Fruit fly (Drosophila melanogaster) whole organism, prepupa: ENCODE results near the gene Tmhs.

Source experiments
- Blimp-1 ChIP-seq: fragments of 200-800 bp; sonication (Bioruptor generic); optimal IDR thresholded peaks from 3 replicates; lab custom pipeline; 2017; ENCODE audit warnings: missing biosample characterization, missing genetic modification characterization, mild to moderate bottlenecking, moderate library complexity, missing genetic modification reagents
- CG11294 ChIP-seq: fragments of 200-800 bp; sonication (Bioruptor generic); IDR thresholded peaks from 2 replicates; pipeline ENCODE4 v1.3.6; 2022; ENCODE audit warnings: missing biosample characterization, missing genetic modification characterization
- CG11902 ChIP-seq: fragments of 200-800 bp; sonication (Bioruptor generic); optimal IDR thresholded peaks from 3 replicates; lab custom pipeline; 2016; ENCODE audit warnings: missing biosample characterization, missing genetic modification characterization
- CG1621 ChIP-seq: fragments of 200-800 bp; sonication (Bioruptor generic); optimal IDR thresholded peaks from 3 replicates; lab custom pipeline; 2018; ENCODE audit warnings: missing biosample characterization, mild to moderate bottlenecking, missing genetic modification characterization
- CG3032 ChIP-seq: fragments of 200-800 bp; optimal IDR thresholded peaks from 2 replicates; lab custom pipeline; 2019; ENCODE audit warnings: missing biosample characterization, mild to moderate bottlenecking, missing genetic modification characterization, moderate library complexity
- CG31627 ChIP-seq: fragments of 200-800 bp; sonication (Bioruptor generic); optimal IDR thresholded peaks from 3 replicates; lab custom pipeline; 2016; ENCODE audit warnings: missing biosample characterization, missing genetic modification characterization
- CG32006 ChIP-seq: fragments of 200-800 bp; sonication (Bioruptor generic); optimal IDR thresholded peaks from 3 replicates; lab custom pipeline; 2017; ENCODE audit warnings: missing biosample characterization, mild to moderate bottlenecking, missing genetic modification characterization
- CG4318 ChIP-seq: fragments of 200-800 bp; sonication (Bioruptor generic); optimal IDR thresholded peaks from 3 replicates; lab custom pipeline; 2017; ENCODE audit warnings: missing biosample characterization, mild to moderate bottlenecking, missing genetic modification characterization
- CG6276 ChIP-seq: fragments of 200-800 bp; sonication (Bioruptor generic); optimal IDR thresholded peaks from 2 replicates; lab custom pipeline; 2017; ENCODE audit warnings: missing biosample characterization, mild to moderate bottlenecking, missing genetic modification characterization
- CG6792 ChIP-seq: fragments of 200-800 bp; sonication (Bioruptor generic); optimal IDR thresholded peaks from 3 replicates; lab custom pipeline; 2016; ENCODE audit warnings: missing biosample characterization, missing genetic modification characterization
- CG6854 ChIP-seq: fragments of 200-800 bp; sonication (Bioruptor generic); optimal IDR thresholded peaks from 2 replicates; lab custom pipeline; 2017; ENCODE audit warnings: missing biosample characterization, mild to moderate bottlenecking, missing genetic modification characterization
- CG7368 ChIP-seq: fragments of 200-800 bp; sonication (Bioruptor generic); optimal IDR thresholded peaks from 3 replicates; lab custom pipeline; 2016; ENCODE audit warnings: missing biosample characterization, missing genetic modification characterization
- CG8119 ChIP-seq: fragments of 200-800 bp; sonication (Bioruptor generic); IDR thresholded peaks from 3 replicates; pipeline ENCODE4 v1.3.6; 2022; ENCODE audit warnings: missing biosample characterization, missing genetic modification characterization
- CG8319 ChIP-seq: fragments of 200-800 bp; sonication (Bioruptor generic); optimal IDR thresholded peaks from 3 replicates; lab custom pipeline; 2016; ENCODE audit warnings: missing biosample characterization, missing genetic modification characterization
- CG9139 ChIP-seq: fragments of 200-800 bp; sonication (Bioruptor generic); optimal IDR thresholded peaks from 3 replicates; lab custom pipeline; 2017; ENCODE audit warnings: missing biosample characterization, mild to moderate bottlenecking, missing genetic modification characterization
- Eip78C ChIP-seq: fragments of 200-800 bp; sonication (Bioruptor generic); peaks from one replicate; lab custom pipeline; 2016; ENCODE audit warnings: missing biosample characterization, missing genetic modification characterization
- Eip93F ChIP-seq: fragments of 200-800 bp; sonication (Bioruptor generic); optimal IDR thresholded peaks from 2 replicates; lab custom pipeline; 2016; ENCODE audit warnings: missing biosample characterization, mild to moderate bottlenecking, missing genetic modification characterization
- Ets96B ChIP-seq: fragments of 200-800 bp; optimal IDR thresholded peaks from 2 replicates; lab custom pipeline; 2019; ENCODE audit warnings: missing biosample characterization, mild to moderate bottlenecking, missing genetic modification characterization, moderate library complexity
- Hr38 ChIP-seq: sonication (Bioruptor generic); optimal IDR thresholded peaks from 2 replicates; lab custom pipeline; 2016; ENCODE audit warnings: missing biosample characterization, missing genetic modification characterization
- Hr39 ChIP-seq: fragments of 200-800 bp; sonication (Bioruptor generic); optimal IDR thresholded peaks from 2 replicates; lab custom pipeline; 2016; ENCODE audit warnings: missing biosample characterization, missing genetic modification characterization
- Met ChIP-seq: fragments of 200-800 bp; sonication (Bioruptor generic); optimal IDR thresholded peaks from 3 replicates; lab custom pipeline; 2016; ENCODE audit warnings: missing biosample characterization, missing genetic modification characterization
- OdsH ChIP-seq: fragments of 200-800 bp; sonication (Bioruptor generic); optimal IDR thresholded peaks from 3 replicates; lab custom pipeline; 2016; ENCODE audit warnings: missing biosample characterization, missing genetic modification characterization
- Smox ChIP-seq: fragments of 200-800 bp; sonication (Bioruptor generic); optimal IDR thresholded peaks from 3 replicates; lab custom pipeline; 2016; ENCODE audit warnings: missing biosample characterization, missing genetic modification characterization
- Sox102F ChIP-seq: fragments of 200-800 bp; sonication (Bioruptor generic); optimal IDR thresholded peaks from 2 replicates; lab custom pipeline; 2016; ENCODE audit warnings: missing biosample characterization, mild to moderate bottlenecking, missing genetic modification characterization
- Sox14 ChIP-seq: fragments of 200-800 bp; sonication (Bioruptor generic); optimal IDR thresholded peaks from 3 replicates; lab custom pipeline; 2016; ENCODE audit warnings: missing biosample characterization, missing genetic modification characterization
- Sox15 ChIP-seq: fragments of 200-800 bp; sonication (Bioruptor generic); optimal IDR thresholded peaks from 3 replicates; lab custom pipeline; 2016; ENCODE audit warnings: missing biosample characterization, missing genetic modification characterization
- acj6 ChIP-seq: fragments of 200-800 bp; sonication (Bioruptor generic); optimal IDR thresholded peaks from 3 replicates; lab custom pipeline; 2016; ENCODE audit warnings: missing biosample characterization, missing genetic modification characterization
- dac ChIP-seq: fragments of 200-800 bp; sonication (Bioruptor generic); optimal IDR thresholded peaks from 2 replicates; lab custom pipeline; 2017; ENCODE audit warnings: missing biosample characterization, mild to moderate bottlenecking, missing genetic modification characterization
- dsx ChIP-seq: fragments of 200-800 bp; optimal IDR thresholded peaks from 3 replicates; lab custom pipeline; 2019; ENCODE audit warnings: missing biosample characterization, mild to moderate bottlenecking, missing genetic modification characterization, moderate library complexity; ENCODE audit not compliant: poor library complexity, severe bottlenecking
- esn ChIP-seq: fragments of 200-800 bp; sonication (Bioruptor generic); optimal IDR thresholded peaks from 2 replicates; lab custom pipeline; 2016; ENCODE audit warnings: missing biosample characterization, mild to moderate bottlenecking, missing genetic modification characterization, moderate library complexity
- fd59A ChIP-seq: fragments of 200-800 bp; sonication (Bioruptor generic); optimal IDR thresholded peaks from 2 replicates; lab custom pipeline; 2017; ENCODE audit warnings: missing biosample characterization, mild to moderate bottlenecking, missing genetic modification characterization, missing genetic modification reagents
- fd85E ChIP-seq: fragments of 200-800 bp; sonication (Bioruptor generic); optimal IDR thresholded peaks from 3 replicates; lab custom pipeline; 2016; ENCODE audit warnings: missing biosample characterization, missing genetic modification characterization
- fkh ChIP-seq: fragments of 200-800 bp; sonication (Bioruptor generic); optimal IDR thresholded peaks from 3 replicates; lab custom pipeline; 2017; ENCODE audit warnings: missing biosample characterization, mild to moderate bottlenecking, missing genetic modification characterization, moderate library complexity
- lz ChIP-seq: fragments of 200-800 bp; sonication (Bioruptor generic); optimal IDR thresholded peaks from 3 replicates; lab custom pipeline; 2016; ENCODE audit warnings: missing biosample characterization, missing genetic modification characterization
- net ChIP-seq: fragments of 200-800 bp; sonication (Bioruptor generic); optimal IDR thresholded peaks from 3 replicates; lab custom pipeline; 2016; ENCODE audit warnings: missing biosample characterization, missing genetic modification characterization
- pdm3 ChIP-seq: fragments of 200-800 bp; sonication (Bioruptor generic); optimal IDR thresholded peaks from 3 replicates; lab custom pipeline; 2016; ENCODE audit warnings: missing biosample characterization, missing genetic modification characterization
- salr ChIP-seq, 2 experiments: fragments of 200-800 bp; sonication (Bioruptor generic); optimal IDR thresholded peaks; 3 replicates each; lab custom pipeline; 2016 to 2018; ENCODE audit warnings: missing biosample characterization in 2 of 2, missing genetic modification characterization in 2 of 2, mild to moderate bottlenecking in 1 of 2
- svp ChIP-seq: fragments of 200-800 bp; sonication (Bioruptor generic); peaks from one replicate; lab custom pipeline; 2016; ENCODE audit warnings: missing biosample characterization, missing genetic modification characterization
- topi ChIP-seq: fragments of 200-800 bp; sonication (Bioruptor generic); optimal IDR thresholded peaks from 3 replicates; lab custom pipeline; 2016; ENCODE audit warnings: missing biosample characterization, missing genetic modification characterization

Gene Tmhs

dm6 chr3L:1880692-1881091, 4.8 kb upstream of the Tmhs start (continued):
- TF ChIP-seq Sox102F (GFP tag; lab: Kevin White, UChicago): no peak
- no peak for TF ChIP-seq CG6854 (GFP tag; lab: Kevin White, UChicago)
- peak; percentile 8 for TF ChIP-seq CG9139 (GFP tag; lab: Kevin White, UChicago)
- no peak for TF ChIP-seq Eip93F (GFP tag; lab: Kevin White, UChicago)
- TF ChIP-seq acj6: no peak
- TF ChIP-seq salr (GFP tag; optimal IDR thresholded peaks at IDR 0.05; lab: Kevin White, UChicago): no peak
- TF ChIP-seq fd85E (GFP tag; lab: Kevin White, UChicago): no peak
- TF ChIP-seq CG31627 (GFP tag; lab: Kevin White, UChicago): no peak
- TF ChIP-seq dac (GFP tag; lab: Kevin White, UChicago): no peak
- TF ChIP-seq esn (GFP tag; lab: Kevin White, UChicago): no peak
- TF ChIP-seq Hr38 (GFP tag; lab: Kevin White, UChicago): no peak
- peak; percentile 36 for TF ChIP-seq CG32006 (GFP tag; lab: Kevin White, UChicago)
- TF ChIP-seq CG7368 (GFP tag; lab: Kevin White, UChicago): peak; percentile 33
- peak; percentile 1 for TF ChIP-seq CG11902 (GFP tag; lab: Kevin White, UChicago)
- TF ChIP-seq topi (GFP tag; lab: Kevin White, UChicago): peak; percentile 18
- no peak for TF ChIP-seq Sox14 (GFP tag; lab: Kevin White, UChicago)
- peak; percentile 44 for TF ChIP-seq svp (GFP tag; lab: Kevin White, UChicago)
- peak; percentile 57 for TF ChIP-seq CG11294 (GFP tag; lab: Robert Waterston, UW)

DNA sequence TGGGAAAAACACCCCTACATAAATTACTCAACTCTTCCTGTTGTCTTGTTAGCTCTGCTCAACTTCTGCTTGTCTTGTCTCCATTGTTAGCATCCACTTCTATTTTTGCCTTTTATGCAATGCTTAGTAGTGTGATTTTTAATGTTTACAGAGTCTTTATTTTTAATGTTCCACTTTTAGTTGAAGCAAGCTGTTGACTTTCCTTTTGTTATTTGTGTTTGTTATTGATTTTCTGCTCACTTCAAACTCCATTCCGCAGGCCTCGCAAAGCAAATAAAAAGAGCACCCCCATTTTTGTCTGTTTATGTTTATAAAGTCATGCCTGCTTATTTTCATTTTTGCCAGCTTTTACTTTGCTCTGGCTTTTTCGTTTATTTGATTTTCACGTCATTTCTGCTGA, 3.5 kb upstream of the Tmhs start:
- peak; percentile 51 for TF ChIP-seq Eip78C (GFP tag; lab: Kevin White, UChicago)
- TF ChIP-seq topi (GFP tag; lab: Kevin White, UChicago): no peak
- peak; percentile 20 for TF ChIP-seq fkh (GFP tag; lab: Kevin White, UChicago)
- no peak for TF ChIP-seq Sox102F (GFP tag; lab: Kevin White, UChicago)

dm6 chr3L:1882868-1883554, 2.4 kb upstream of the Tmhs start, which contains the start of gene CG13937:
Gene CG13937 (minus strand): TSS chr3L:1883041.
- peak; percentile 40 for TF ChIP-seq Eip78C (GFP tag; lab: Kevin White, UChicago)
- TF ChIP-seq Eip93F (GFP tag; lab: Kevin White, UChicago): no peak
- peak; percentile 11 for TF ChIP-seq fkh (GFP tag; lab: Kevin White, UChicago)

DNA sequence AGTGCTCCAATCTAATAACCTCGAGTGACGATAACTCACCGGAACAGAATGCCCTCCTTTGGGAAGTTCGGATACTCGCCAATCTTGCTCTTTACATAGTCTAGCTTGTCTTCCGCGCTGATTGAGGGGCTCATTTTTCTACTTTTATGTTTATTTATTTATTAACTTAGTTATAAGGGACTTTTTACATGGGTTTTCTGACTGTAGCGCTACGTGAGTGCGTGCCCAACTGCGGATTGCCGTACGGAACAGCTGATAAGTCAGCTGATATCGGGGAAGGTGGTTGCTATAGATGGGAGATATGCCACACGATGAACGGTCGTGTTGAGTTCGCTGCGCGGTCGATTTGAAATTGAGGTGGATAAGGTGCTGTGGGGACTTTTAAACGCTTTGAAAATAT, 805 bp upstream of the Tmhs start, which contains the start of gene Aprt:
Gene Aprt (minus strand): TSS at position 368 of the 400 bp plus-strand sequence.
- TF ChIP-seq CG11294 (GFP tag; lab: Robert Waterston, UW): no peak
- no peak for TF ChIP-seq Hr39 (GFP tag; lab: Kevin White, UChicago)
- TF ChIP-seq svp (GFP tag; lab: Kevin White, UChicago): peak; percentile 90
- no peak for TF ChIP-seq Sox15
- no peak for TF ChIP-seq CG6276
- peak; percentile 29 for TF ChIP-seq fkh (GFP tag; lab: Kevin White, UChicago)
- TF ChIP-seq fd59A (GFP tag; lab: Kevin White, UChicago): no peak
- TF ChIP-seq Eip78C (GFP tag; lab: Kevin White, UChicago): peak; percentile 48
- TF ChIP-seq net (GFP tag; lab: Kevin White, UChicago): no peak
- TF ChIP-seq CG4318: no peak
- no peak for TF ChIP-seq salr (GFP tag; optimal IDR thresholded peaks at IDR 0.05; lab: Kevin White, UChicago)
- TF ChIP-seq CG1621 (tag; lab: Kevin White, UChicago): peak; percentile 99
- TF ChIP-seq Sox14 (GFP tag; lab: Kevin White, UChicago): no peak
- TF ChIP-seq lz (GFP tag; lab: Kevin White, UChicago): no peak
- TF ChIP-seq pdm3 (GFP tag; lab: Kevin White, UChicago): no peak
- no peak for TF ChIP-seq fd85E (GFP tag; lab: Kevin White, UChicago)
- TF ChIP-seq dsx (GFP tag; lab: Kevin White, UChicago): peak; percentile 4

- peak; percentile 99 for TF ChIP-seq CG8119 (GFP tag; lab: Robert Waterston, UW)
- TF ChIP-seq Smox (GFP tag; lab: Kevin White, UChicago): peak; percentile 90
- peak; percentile 94 for TF ChIP-seq CG8319 (GFP tag; lab: Kevin White, UChicago)
- peak; percentile 99 for TF ChIP-seq CG3032 (tag; lab: Kevin White, UChicago)
- peak; percentile 94 for TF ChIP-seq esn (GFP tag; lab: Kevin White, UChicago)
- TF ChIP-seq Blimp-1 (GFP tag; lab: Kevin White, UChicago): peak; percentile 69
- no peak for TF ChIP-seq fkh (GFP tag; lab: Kevin White, UChicago)
- TF ChIP-seq dac (GFP tag; lab: Kevin White, UChicago): peak; percentile 95
- peak; percentile 99 for TF ChIP-seq Ets96B
- TF ChIP-seq fd85E (GFP tag; lab: Kevin White, UChicago): peak; percentile 78
- peak; percentile 94 for TF ChIP-seq CG9139 (GFP tag; lab: Kevin White, UChicago)
- TF ChIP-seq Met (GFP tag; lab: Kevin White, UChicago): peak; percentile 91
- peak; percentile 96 for TF ChIP-seq topi (GFP tag; lab: Kevin White, UChicago)
- TF ChIP-seq CG7368 (GFP tag; lab: Kevin White, UChicago): peak; percentile 97
- TF ChIP-seq Hr38 (GFP tag; lab: Kevin White, UChicago): peak; percentile 90
- TF ChIP-seq dsx (GFP tag; lab: Kevin White, UChicago): peak; percentile 96
- TF ChIP-seq OdsH (GFP tag; lab: Kevin White, UChicago): peak; percentile 98
- TF ChIP-seq CG6792 (GFP tag; lab: Kevin White, UChicago): peak; percentile 89
Observed at dm6 chr3L:1886125-1886544, 678 bp downstream of the Tmhs start.
